Worm (Caenorhabditis elegans): ENCODE results near the gene glb-25.

DNA sequence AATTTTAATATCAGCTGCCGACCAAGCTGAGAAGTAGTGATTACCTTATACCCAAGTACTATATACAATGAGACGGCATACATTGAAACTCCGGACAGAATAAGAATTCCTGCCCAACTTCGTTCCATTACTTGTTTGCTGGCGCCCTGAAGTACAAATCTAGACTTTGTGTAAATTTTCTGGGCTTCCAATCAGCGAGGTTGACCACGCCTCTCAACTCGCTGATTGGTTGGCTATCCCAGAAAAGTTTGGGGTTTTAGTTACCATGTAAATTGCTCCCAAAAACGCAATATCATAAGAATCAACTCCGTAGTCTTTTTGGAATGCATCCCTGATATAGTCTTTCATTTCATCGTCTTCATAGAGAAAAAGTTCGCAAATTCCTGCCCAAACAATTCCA is 17.2 kb downstream of the glb-25 start:
- TF ChIP-seq F23B12.7 (tag; optimal IDR thresholded peaks at IDR 0.05; ENCODE audit: insufficient read depth) (no peak), snpc-4 (GFP tag; optimal IDR thresholded peaks at IDR 0.05) (no peak), snpc-4 (tag; optimal IDR thresholded peaks at IDR 0.05) (no peak), F49E8.2 (tag; optimal IDR thresholded peaks at IDR 0.05; ENCODE audit: insufficient read depth) (no peak), Y95B8A.8 (GFP tag; IDR thresholded peaks at IDR 0.05) (no peak)
